Fruit fly (Drosophila melanogaster) whole organism, pupa: Measurements from ENCODE around the gene Shawn.

Experiments used
- CG10348 ChIP-seq: fragments of 200-800 bp; sonication (Bioruptor generic); IDR thresholded peaks from 2 replicates; pipeline ENCODE4 v1.3.6; 2022; ENCODE audit warnings: missing biosample characterization, missing genetic modification characterization
- CG12605 ChIP-seq: fragments of 200-800 bp; sonication (Bioruptor generic); IDR thresholded peaks from 2 replicates; pipeline ENCODE4 v1.3.6; 2022; ENCODE audit warnings: missing biosample characterization, missing genetic modification characterization
- CG13204 ChIP-seq: fragments of 200-800 bp; sonication (Bioruptor generic); optimal IDR thresholded peaks from 2 replicates; lab custom pipeline; 2018; ENCODE audit warnings: missing biosample characterization, mild to moderate bottlenecking, missing genetic modification characterization, moderate library complexity
- CG14655 ChIP-seq: fragments of 200-800 bp; sonication (Bioruptor generic); optimal IDR thresholded peaks from 3 replicates; lab custom pipeline; 2017; ENCODE audit warnings: mild to moderate bottlenecking, missing biosample characterization, missing genetic modification reagents, missing genetic modification characterization
- CG15710 ChIP-seq: fragments of 200-800 bp; sonication (Bioruptor generic); optimal IDR thresholded peaks from 2 replicates; lab custom pipeline; 2018; ENCODE audit warnings: missing biosample characterization, mild to moderate bottlenecking, missing genetic modification characterization, moderate library complexity
- CG17806 ChIP-seq: fragments of 200-800 bp; sonication (Bioruptor generic); optimal IDR thresholded peaks from 2 replicates; lab custom pipeline; 2018; ENCODE audit warnings: missing biosample characterization, mild to moderate bottlenecking, missing genetic modification characterization, moderate library complexity
- CG32121 ChIP-seq: fragments of 200-800 bp; sonication (Bioruptor generic); IDR thresholded peaks from 2 replicates; pipeline ENCODE4 v1.3.6; 2022; ENCODE audit warnings: missing biosample characterization, missing genetic modification characterization
- CG34367 ChIP-seq: fragments of 200-800 bp; sonication (Bioruptor generic); optimal IDR thresholded peaks from 2 replicates; lab custom pipeline; 2018; ENCODE audit warnings: missing biosample characterization, mild to moderate bottlenecking, missing genetic modification characterization
- CG4496 ChIP-seq: fragments of 200-800 bp; sonication (Bioruptor generic); IDR thresholded peaks from 3 replicates; pipeline ENCODE4 v1.3.6; 2022; ENCODE audit warnings: missing biosample characterization, missing genetic modification characterization
- CG8159 ChIP-seq: fragments of 200-800 bp; sonication (Bioruptor generic); optimal IDR thresholded peaks from 3 replicates; lab custom pipeline; 2018; ENCODE audit warnings: missing biosample characterization, mild to moderate bottlenecking, missing genetic modification characterization, moderate library complexity
- CG8301 ChIP-seq: fragments of 200-800 bp; sonication (Bioruptor generic); optimal IDR thresholded peaks from 2 replicates; lab custom pipeline; 2018; ENCODE audit warnings: missing biosample characterization, mild to moderate bottlenecking, missing genetic modification characterization
- CG9948 ChIP-seq: fragments of 200-800 bp; sonication (Bioruptor generic); optimal IDR thresholded peaks from 2 replicates; lab custom pipeline; 2018; ENCODE audit warnings: missing biosample characterization, mild to moderate bottlenecking, missing genetic modification characterization, moderate library complexity
- D1 ChIP-seq: fragments of 200-800 bp; sonication (Bioruptor generic); optimal IDR thresholded peaks from 2 replicates; lab custom pipeline; 2018; ENCODE audit warnings: missing biosample characterization, mild to moderate bottlenecking, missing genetic modification characterization, moderate library complexity
- EcR ChIP-seq: fragments of 200-800 bp; sonication (Bioruptor generic); optimal IDR thresholded peaks from 3 replicates; lab custom pipeline; 2019; ENCODE audit warnings: missing biosample characterization, missing genetic modification characterization, mild to moderate bottlenecking, moderate library complexity, missing genetic modification reagents
- Ets98B ChIP-seq: fragments of 200-800 bp; sonication (Bioruptor generic); IDR thresholded peaks from 2 replicates; pipeline ENCODE4 v1.3.6; 2022; ENCODE audit warnings: missing biosample characterization, missing genetic modification characterization
- Pif1A ChIP-seq: fragments of 200-800 bp; sonication (Bioruptor generic); optimal IDR thresholded peaks from 3 replicates; lab custom pipeline; 2016; ENCODE audit warnings: missing biosample characterization, missing genetic modification characterization
- Pif1B ChIP-seq: fragments of 200-800 bp; sonication (Bioruptor generic); optimal IDR thresholded peaks from 3 replicates; lab custom pipeline; 2016; ENCODE audit warnings: missing biosample characterization, missing genetic modification characterization
- Snoo ChIP-seq: fragments of 200-800 bp; sonication (Bioruptor generic); optimal IDR thresholded peaks from 3 replicates; lab custom pipeline; 2017; ENCODE audit warnings: missing biosample characterization, mild to moderate bottlenecking, missing genetic modification characterization, inconsistent platforms
- fd96Ca ChIP-seq: fragments of 200-800 bp; sonication (Bioruptor generic); IDR thresholded peaks from 3 replicates; pipeline ENCODE4 v1.3.6; 2022; ENCODE audit warnings: missing biosample characterization, missing genetic modification characterization
- gl ChIP-seq: fragments of 200-800 bp; sonication (Bioruptor generic); optimal IDR thresholded peaks from 2 replicates; lab custom pipeline; 2018; ENCODE audit warnings: missing biosample characterization, mild to moderate bottlenecking, missing genetic modification characterization
- rn ChIP-seq: fragments of 200-800 bp; sonication (Bioruptor generic); IDR thresholded peaks from 2 replicates; pipeline ENCODE4 v1.3.6; 2022; ENCODE audit warnings: missing biosample characterization, missing genetic modification characterization

Shawn gene

DNA sequence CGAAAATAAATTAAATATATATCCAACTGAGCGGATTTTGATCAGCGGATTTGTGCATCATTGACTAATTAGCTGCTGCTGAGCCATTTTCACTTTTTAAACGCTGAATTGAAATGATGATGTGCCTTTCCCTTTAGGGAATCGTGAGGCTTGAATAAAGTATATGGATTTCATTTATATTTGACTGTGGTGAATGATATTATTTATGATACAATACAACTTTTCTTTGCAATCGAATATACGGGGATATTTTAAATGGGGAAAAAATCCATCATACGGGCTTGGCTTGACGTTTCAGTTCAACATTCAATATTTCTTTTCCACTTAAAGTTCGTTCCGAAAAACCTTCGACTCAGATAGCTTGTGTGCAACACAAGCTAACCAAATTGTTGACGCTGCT, at the start of gene Shawn, which contains the start of gene Tyler:
Shawn (plus strand) TSS at position 301 of the 400 bp plus-strand sequence.
Tyler (plus strand) TSS at position 301 of the 400 bp plus-strand sequence.
- TF ChIP-seq CG4496 (GFP tag; lab: Robert Waterston, UW) (no peak), CG8159 (no peak), CG32121 (no peak), Pif1B (GFP tag; lab: Kevin White, UChicago) (no peak), gl (tag; lab: Kevin White, UChicago) (no peak), CG9948 (tag; lab: Kevin White, UChicago) (no peak), EcR (GFP tag; lab: Kevin White, UChicago) (no peak), CG12605 (no peak), fd96Ca (GFP tag; lab: Robert Waterston, UW) (no peak), CG10348 (no peak), D1 (tag; lab: Kevin White, UChicago) (no peak), CG8301 (tag; lab: Kevin White, UChicago) (no peak)
- TF ChIP-seq, all 21 proteins: peak for 0

dm6 chrX:19565714-19566316, 45.5 kb upstream of the Shawn start, which contains the start of the genes Grip84 and car:
Gene Grip84 (minus strand): TSS chrX:19565764.
Gene car (plus strand): TSS chrX:19566019.
- no peak for TF ChIP-seq CG8301 (tag; lab: Kevin White, UChicago)
- no peak; the same call in 2 of the 3 replicates for TF ChIP-seq CG4496 (GFP tag; lab: Robert Waterston, UW)
- no peak for TF ChIP-seq D1 (tag; lab: Kevin White, UChicago)
- no peak for TF ChIP-seq gl (tag; lab: Kevin White, UChicago)
- TF ChIP-seq CG34367 = peak; percentile 39
- TF ChIP-seq Pif1B (GFP tag; lab: Kevin White, UChicago) = no peak
- TF ChIP-seq CG9948 (tag; lab: Kevin White, UChicago) = peak; percentile 65
- TF ChIP-seq CG14655 (GFP tag; lab: Kevin White, UChicago) = no peak
- TF ChIP-seq rn = no peak
- no peak for TF ChIP-seq CG13204
- peak; percentile 56 for TF ChIP-seq CG17806 (tag; lab: Kevin White, UChicago)
- TF ChIP-seq fd96Ca (GFP tag; lab: Robert Waterston, UW) = 0 out of 3 replicates have a peak, but pooled peaks have one; percentile 48
- no peak for TF ChIP-seq Snoo
- TF ChIP-seq CG15710 (tag; lab: Kevin White, UChicago) = peak; percentile 58
- no peak; the same call in 1 of the 2 replicates for TF ChIP-seq Ets98B (GFP tag; lab: Robert Waterston, UW)
- TF ChIP-seq CG10348 = peak; percentile 14; the same call in 1 of the 2 replicates
- no peak for TF ChIP-seq Pif1A (GFP tag; lab: Kevin White, UChicago)
- TF ChIP-seq CG12605 = peak; percentile 49; the same call in 1 of the 2 replicates
- no peak for TF ChIP-seq EcR (GFP tag; lab: Kevin White, UChicago)
- peak; percentile 40 for TF ChIP-seq CG32121
- TF ChIP-seq CG8159 = no peak

- TF ChIP-seq CG8301 (tag; lab: Kevin White, UChicago) = no peak
- TF ChIP-seq EcR (GFP tag; lab: Kevin White, UChicago) = no peak
- no peak for TF ChIP-seq CG32121
- no peak for TF ChIP-seq CG17806 (tag; lab: Kevin White, UChicago)
- no peak for TF ChIP-seq CG14655 (GFP tag; lab: Kevin White, UChicago)
- TF ChIP-seq Pif1A (GFP tag; lab: Kevin White, UChicago) = no peak
- TF ChIP-seq Ets98B (GFP tag; lab: Robert Waterston, UW) = no peak
- no peak for TF ChIP-seq gl (tag; lab: Kevin White, UChicago)
- no peak for TF ChIP-seq Pif1B (GFP tag; lab: Kevin White, UChicago)
- no peak for TF ChIP-seq CG9948 (tag; lab: Kevin White, UChicago)
- TF ChIP-seq CG34367 = no peak
- TF ChIP-seq Snoo = no peak
- no peak for TF ChIP-seq fd96Ca (GFP tag; lab: Robert Waterston, UW)
- TF ChIP-seq, all 21 proteins: peak for 0
These were observed 37.6 kb upstream of the Shawn start for dm6 chrX:19573687-19574086.

- TF ChIP-seq EcR (GFP tag; lab: Kevin White, UChicago) (peak; percentile 59), CG32121 (peak; percentile 53; the same call in 1 of the 2 replicates), rn (no peak)
- TF ChIP-seq, all 21 proteins: peak for 2
These were observed 33.2 kb upstream of the Shawn start for dm6 chrX:19577940-19578632.

dm6 chrX:19578908-19579647, 32.2 kb upstream of the Shawn start:
- TF ChIP-seq Ets98B (GFP tag; lab: Robert Waterston, UW) = no peak
